Worm (Caenorhabditis elegans): ENCODE results near the gene H14E04.2.

DNA sequence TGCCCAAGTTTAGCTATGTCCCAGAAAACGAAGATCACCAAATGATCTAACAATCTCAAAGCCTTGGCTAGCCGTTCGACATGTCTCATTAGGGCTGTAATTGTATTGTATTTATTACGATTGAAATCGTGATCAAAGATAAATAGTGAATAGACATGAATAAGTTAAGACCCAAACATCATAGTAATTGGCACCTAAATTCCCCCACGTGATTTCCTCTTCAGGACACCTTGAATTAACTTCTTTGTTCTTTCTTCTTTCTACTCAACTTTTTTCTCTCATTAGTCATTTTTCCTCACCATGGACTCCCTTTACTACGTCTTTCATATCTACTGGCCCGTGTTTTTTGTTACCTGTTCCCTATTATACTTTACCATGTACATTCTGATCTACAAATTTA, 13.3 kb upstream of the H14E04.2 start, which contains the start of gene srd-69:
- no peak for TF ChIP-seq ref-1 (GFP tag; conservative IDR thresholded peaks at IDR 0.05)
- no peak for TF ChIP-seq tab-1 (GFP tag; IDR thresholded peaks at IDR 0.05)
- no peak for TF ChIP-seq flt-1 (GFP tag; IDR thresholded peaks at IDR 0.05)
- no peak for TF ChIP-seq cog-1 (tag; optimal IDR thresholded peaks at IDR 0.05)
- TF ChIP-seq ztf-29 (GFP tag; IDR thresholded peaks at IDR 0.05), result no peak
- no peak for TF ChIP-seq med-1 (GFP tag; optimal IDR thresholded peaks at IDR 0.05; ENCODE audit: insufficient read depth)
- no peak for TF ChIP-seq T22C8.4 (GFP tag; IDR thresholded peaks at IDR 0.05)
- no peak for TF ChIP-seq klf-2 (GFP tag; conservative IDR thresholded peaks at IDR 0.05)

Measured in whole organism, midembryonic.